Worm (Caenorhabditis elegans): Measurements from ENCODE around the gene C36A4.11.

DNA sequence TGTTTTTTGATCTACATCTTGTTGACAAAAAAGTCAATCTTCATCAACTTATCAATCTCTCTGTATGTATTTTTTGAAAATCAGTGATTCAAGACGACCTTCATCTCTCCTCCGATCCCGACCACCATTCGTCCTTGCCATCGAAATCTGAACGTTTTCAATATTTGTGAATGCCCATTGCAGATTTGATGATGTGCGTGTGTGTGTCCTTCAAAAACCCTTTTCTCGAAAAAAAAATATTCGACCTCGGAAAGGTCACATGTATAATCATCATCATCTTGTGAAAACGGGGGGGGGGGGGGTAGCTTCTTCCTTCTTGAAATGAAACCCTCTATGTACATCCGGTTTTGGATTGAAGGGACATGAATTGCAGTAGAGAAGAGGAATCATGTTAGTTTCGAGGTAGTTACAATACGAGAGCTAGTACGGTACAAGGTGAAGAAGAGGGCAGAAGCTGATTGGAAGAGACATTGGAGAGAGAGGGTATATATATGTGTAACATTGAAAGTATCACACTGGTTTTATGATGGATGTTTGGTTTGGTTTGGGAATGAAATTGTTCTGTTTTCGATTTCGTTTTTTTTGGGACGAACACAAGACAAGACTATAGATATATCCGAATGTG is 27.9 kb upstream of the C36A4.11 start:
- TF ChIP-seq unc-39 (tag; optimal IDR thresholded peaks at IDR 0.05) (no peak), nhr-11 (tag; optimal IDR thresholded peaks at IDR 0.05) (no peak), pha-4 (tag; optimal IDR thresholded peaks at IDR 0.05) (no peak), fos-1 (tag; optimal IDR thresholded peaks at IDR 0.05) (no peak), mdl-1 (tag; optimal IDR thresholded peaks at IDR 0.05) (no peak), pqm-1 (tag; optimal IDR thresholded peaks at IDR 0.05) (no peak), ceh-82 (tag; optimal IDR thresholded peaks at IDR 0.05) (no peak)
